Worm (Caenorhabditis elegans) whole organism, L1 larva: ENCODE measurements around the gene F59A7.7.

Source experiments
- C04F5.9 ChIP-seq: sonication (generic microtip); optimal IDR thresholded peaks from 2 replicates; lab custom pipeline; 2016; ENCODE audit warnings: missing genetic modification characterization, missing compliant biosample characterization
- F16B12.6 ChIP-seq: fragments of 150-350 bp; optimal IDR thresholded peaks from 2 replicates; lab custom pipeline; 2014; ENCODE audit warnings: missing biosample characterization, missing genetic modification characterization
- Y116A8C.19 ChIP-seq: sonication (generic microtip); optimal IDR thresholded peaks from 2 replicates; lab custom pipeline; 2016; ENCODE audit warnings: missing compliant biosample characterization, missing genetic modification characterization, borderline replicate concordance
- ceh-82 ChIP-seq, 3 experiments: fragments of 150-350 bp in 1 of 3; sonication (generic microtip) in 2 of 3; optimal IDR thresholded peaks; 2 replicates each; lab custom pipeline; 2014 to 2017; ENCODE audit warnings: missing biosample characterization in 3 of 3, missing genetic modification characterization in 3 of 3
- ceh-88 ChIP-seq: fragments of 200-800 bp; sonication (Bioruptor generic); IDR thresholded peaks from 2 replicates; pipeline ENCODE4 v1.3.6; 2022; ENCODE audit warnings: missing genetic modification characterization, missing compliant biosample characterization
- ceh-90 ChIP-seq: sonication (generic microtip); optimal IDR thresholded peaks from 2 replicates; lab custom pipeline; 2016; ENCODE audit warnings: missing genetic modification characterization, missing compliant biosample characterization
- dpl-1 ChIP-seq, 3 experiments: fragments of 150-350 bp in 2 of 3; sonication (generic microtip) in 1 of 3; optimal IDR thresholded peaks; 2 replicates each; lab custom pipeline; 2014 to 2017; ENCODE audit warnings: missing biosample characterization in 3 of 3, missing genetic modification characterization in 3 of 3, missing genetic modification reagents in 3 of 3
- efl-1 ChIP-seq, 4 experiments: fragments of 150-350 bp; optimal IDR thresholded peaks in 3 of 4; peaks in 1 of 4; 1 replicate in 1 of 4; 2 replicates in 3 of 4; lab custom pipeline; 2014; ENCODE audit warnings: missing biosample characterization in 2 of 4, missing genetic modification characterization in 2 of 4, missing genetic modification reagents in 2 of 4
- egl-13 ChIP-seq: sonication (generic microtip); optimal IDR thresholded peaks from 2 replicates; lab custom pipeline; 2016; ENCODE audit warnings: missing genotype, missing genetic modification reagents, missing genetic modification characterization, missing compliant biosample characterization
- elt-3 ChIP-seq, 6 experiments: fragments of 150-350 bp in 1 of 6; sonication (generic microtip); optimal IDR thresholded peaks; 2 replicates each; lab custom pipeline; 2017 to 2018; ENCODE audit warnings: missing biosample characterization in 6 of 6, missing genetic modification characterization in 6 of 6, inconsistent platforms in 1 of 6
- fkh-10 ChIP-seq: sonication (generic microtip); optimal IDR thresholded peaks from 2 replicates; lab custom pipeline; 2017; ENCODE audit warnings: missing biosample characterization, missing genetic modification reagents, missing genetic modification characterization
- fkh-8 ChIP-seq: sonication (generic microtip); optimal IDR thresholded peaks from 2 replicates; lab custom pipeline; 2016; ENCODE audit warnings: mild to moderate bottlenecking, missing genetic modification characterization, missing compliant biosample characterization
- grh-1 ChIP-seq: fragments of 200-800 bp; sonication (Bioruptor generic); IDR thresholded peaks from 2 replicates; pipeline ENCODE4 v1.3.6; 2022; ENCODE audit warnings: missing genetic modification reagents, missing genetic modification characterization, missing compliant biosample characterization
- hlh-17 ChIP-seq: fragments of 200-800 bp; sonication (Bioruptor generic); optimal IDR thresholded peaks from 2 replicates; lab custom pipeline; 2018; ENCODE audit warnings: missing genetic modification characterization, mild to moderate bottlenecking, missing compliant biosample characterization, moderate library complexity, borderline replicate concordance
- hlh-4 ChIP-seq: sonication (generic microtip); optimal IDR thresholded peaks from 2 replicates; lab custom pipeline; 2016; ENCODE audit warnings: mild to moderate bottlenecking, missing genetic modification characterization, missing compliant biosample characterization
- hpl-2 ChIP-seq: fragments of 150-350 bp; optimal IDR thresholded peaks from 2 replicates; lab custom pipeline; 2014; ENCODE audit warnings: missing biosample characterization, missing genetic modification reagents, missing genetic modification characterization
- lin-13 ChIP-seq: fragments of 150-350 bp; optimal IDR thresholded peaks from 2 replicates; lab custom pipeline; 2014; ENCODE audit warnings: missing biosample characterization, missing genetic modification reagents, missing genetic modification characterization
- lin-15B ChIP-seq: fragments of 150-350 bp; sonication (generic microtip); optimal IDR thresholded peaks from 3 replicates; lab custom pipeline; 2014; ENCODE audit warnings: missing biosample characterization, missing genetic modification characterization
- lin-35 ChIP-seq, 2 experiments: fragments of 150-350 bp; optimal IDR thresholded peaks; 2 replicates each; lab custom pipeline; 2014; ENCODE audit warnings: missing biosample characterization in 2 of 2, missing genetic modification characterization in 2 of 2, missing genetic modification reagents in 2 of 2
- lsy-2 ChIP-seq, 2 experiments: fragments of 150-350 bp; optimal IDR thresholded peaks; 2 replicates each; lab custom pipeline; 2014; ENCODE audit warnings: missing biosample characterization in 2 of 2, missing genetic modification characterization in 2 of 2
- mdl-1 ChIP-seq, 2 experiments: fragments of 150-350 bp; optimal IDR thresholded peaks; 2 replicates each; lab custom pipeline; 2014 to 2017; ENCODE audit warnings: missing biosample characterization in 2 of 2, missing genetic modification characterization in 2 of 2, inconsistent platforms in 1 of 2
- nhr-19 ChIP-seq: fragments of 200-800 bp; sonication (Bioruptor generic); conservative IDR thresholded peaks from 2 replicates; pipeline ENCODE4 v1.3.6; 2022; ENCODE audit warnings: missing genetic modification characterization, missing compliant biosample characterization
- nhr-20 ChIP-seq: sonication (generic microtip); optimal IDR thresholded peaks from 2 replicates; lab custom pipeline; 2016; ENCODE audit warnings: mild to moderate bottlenecking, missing genetic modification characterization, missing compliant biosample characterization
- nhr-47 ChIP-seq: sonication (generic microtip); optimal IDR thresholded peaks from 2 replicates; lab custom pipeline; 2016; ENCODE audit warnings: mild to moderate bottlenecking, missing genetic modification characterization, moderate library complexity, missing compliant biosample characterization
- nhr-71 ChIP-seq: sonication (generic microtip); optimal IDR thresholded peaks from 2 replicates; lab custom pipeline; 2016; ENCODE audit warnings: mild to moderate bottlenecking, missing genetic modification characterization, moderate library complexity, missing compliant biosample characterization
- nhr-77 ChIP-seq: fragments of 150-350 bp; optimal IDR thresholded peaks from 2 replicates; lab custom pipeline; 2014; ENCODE audit warnings: missing biosample characterization, missing genetic modification characterization
- nhr-85 ChIP-seq: sonication (generic microtip); peaks from one replicate; lab custom pipeline; 2016; ENCODE audit warnings: missing genetic modification characterization, inconsistent platforms, missing compliant biosample characterization
- nhr-90 ChIP-seq: sonication (generic microtip); optimal IDR thresholded peaks from 2 replicates; lab custom pipeline; 2016; ENCODE audit warnings: mild to moderate bottlenecking, missing genetic modification characterization, missing compliant biosample characterization; ENCODE audit not compliant: poor library complexity
- pag-3 ChIP-seq: sonication (generic microtip); optimal IDR thresholded peaks from 2 replicates; lab custom pipeline; 2017; ENCODE audit warnings: missing genetic modification characterization, mild to moderate bottlenecking, missing compliant biosample characterization, antibody characterized with exemption, borderline replicate concordance; ENCODE audit not compliant: insufficient read depth
- pax-3 ChIP-seq: fragments of 200-800 bp; sonication (Bioruptor generic); optimal IDR thresholded peaks from 2 replicates; lab custom pipeline; 2018; ENCODE audit warnings: mild to moderate bottlenecking, missing genetic modification characterization, moderate library complexity, missing compliant biosample characterization
- rnt-1 ChIP-seq: sonication (generic microtip); optimal IDR thresholded peaks from 2 replicates; lab custom pipeline; 2016; ENCODE audit warnings: mild to moderate bottlenecking, missing genetic modification characterization, moderate library complexity, missing compliant biosample characterization
- snu-23 ChIP-seq: sonication (generic microtip); optimal IDR thresholded peaks from 2 replicates; lab custom pipeline; 2016; ENCODE audit warnings: missing genetic modification characterization, missing compliant biosample characterization
- swsn-7 ChIP-seq: sonication (generic microtip); optimal IDR thresholded peaks from 2 replicates; lab custom pipeline; 2016; ENCODE audit warnings: missing genetic modification characterization, missing compliant biosample characterization
- tbx-2 ChIP-seq: sonication (generic microtip); optimal IDR thresholded peaks from 2 replicates; lab custom pipeline; 2016; ENCODE audit warnings: missing genetic modification characterization, missing compliant biosample characterization
- unc-62 ChIP-seq: fragments of 150-350 bp; optimal IDR thresholded peaks from 2 replicates; lab custom pipeline; 2014; ENCODE audit warnings: missing biosample characterization, missing genetic modification reagents, missing genetic modification characterization
- unc-86 ChIP-seq: sonication (generic microtip); optimal IDR thresholded peaks from 2 replicates; lab custom pipeline; 2016; ENCODE audit warnings: missing genetic modification characterization, missing compliant biosample characterization
- xbp-1 ChIP-seq: sonication (generic microtip); optimal IDR thresholded peaks from 2 replicates; lab custom pipeline; 2016; ENCODE audit warnings: missing genetic modification characterization, missing compliant biosample characterization
- zag-1 ChIP-seq: fragments of 150-350 bp; optimal IDR thresholded peaks from 2 replicates; lab custom pipeline; 2014; ENCODE audit warnings: missing biosample characterization, missing genetic modification characterization
- ztf-11 ChIP-seq, 2 experiments: sonication (generic microtip); optimal IDR thresholded peaks; 2 replicates each; lab custom pipeline; 2016 to 2017; ENCODE audit warnings: missing genetic modification characterization in 2 of 2, missing biosample characterization in 1 of 2, missing compliant biosample characterization in 1 of 2

F59A7.7 gene

ce11 chrV:2008412-2008811 lies 3.5 kb upstream of the F59A7.7 start:
- TF ChIP-seq fkh-8 (tag; lab: Kevin White, UChicago) (peak; percentile 34), egl-13 (tag; lab: Kevin White, UChicago) (no peak), C04F5.9 (tag; lab: Kevin White, UChicago) (peak; percentile 31), nhr-20 (tag; lab: Kevin White, UChicago) (peak; percentile 56), mdl-1 (tag; optimal IDR thresholded peaks at IDR 0.05; lab: Kevin White, UChicago) (peak in 1 of 2 experiments; percentile 14), nhr-90 (peak; percentile 70), hpl-2 (GFP tag; lab: Kevin White, UChicago) (peak; percentile 75), Y116A8C.19 (no peak), ztf-11 (tag; optimal IDR thresholded peaks at IDR 0.05; lab: Kevin White, UChicago) (no peak), grh-1 (peak; percentile 51), nhr-77 (peak; percentile 33), snu-23 (GFP tag; lab: Kevin White, UChicago) (peak; percentile 54), elt-3 (tag; optimal IDR thresholded peaks at IDR 0.05; lab: Kevin White, UChicago) (peak in 1 of 6 experiments; percentile 16), unc-62 (GFP tag; lab: Kevin White, UChicago) (no peak), lin-15B (tag; lab: Kevin White, UChicago) (peak; percentile 53), nhr-71 (tag; lab: Kevin White, UChicago) (peak; percentile 79), lin-35 (GFP tag; optimal IDR thresholded peaks at IDR 0.05; lab: Kevin White, UChicago) (peak; percentile 19 to 78), rnt-1 (tag; lab: Kevin White, UChicago) (peak; percentile 77), ceh-82 (tag; optimal IDR thresholded peaks at IDR 0.05; lab: Kevin White, UChicago) (peak in 2 of 3 experiments; percentile 8 to 10), fkh-10 (GFP tag; lab: Kevin White, UChicago) (no peak), nhr-19 (GFP tag; lab: Robert Waterston, UW) (peak; percentile 83), nhr-85 (peak; percentile 94), zag-1 (tag; lab: Kevin White, UChicago) (no peak), hlh-4 (tag; lab: Kevin White, UChicago) (no peak), lin-13 (peak; percentile 41), ceh-88 (GFP tag; lab: Robert Waterston, UW) (peak; percentile 59; the same call in 1 of the 2 replicates), F16B12.6 (tag; lab: Kevin White, UChicago) (peak; percentile 76), hlh-17 (GFP tag; lab: Kevin White, UChicago) (no peak), dpl-1 (GFP tag; optimal IDR thresholded peaks at IDR 0.05; lab: Kevin White, UChicago) (peak; percentile 15 to 63 (median 51)), xbp-1 (tag; lab: Kevin White, UChicago) (peak; percentile 13), unc-86 (no peak), nhr-47 (tag; lab: Kevin White, UChicago) (peak; percentile 69), efl-1 (optimal IDR thresholded peaks at IDR 0.05; lab: Kevin White, UChicago) (peak; percentile 83 to 87), efl-1 (GFP tag; optimal IDR thresholded peaks at IDR 0.05 in 1 of 2; lab: Kevin White, UChicago) (peak; percentile 38 to 95), lsy-2 (tag; optimal IDR thresholded peaks at IDR 0.05; lab: Kevin White, UChicago) (peak; percentile 82 to 97), tbx-2 (tag; lab: Kevin White, UChicago) (peak; percentile 34), pag-3 (tag; lab: Kevin White, UChicago) (no peak), pax-3 (tag; lab: Kevin White, UChicago) (no peak), swsn-7 (tag; lab: Kevin White, UChicago) (peak; percentile 20)

ce11 chrV:2013824-2014223 lies 1.9 kb downstream of the F59A7.7 start, which contains the start of gene F59A7.11:
Gene F59A7.11, minus strand, starts transcription at chrV:2013924.
- no peak for TF ChIP-seq ceh-90 (tag; lab: Kevin White, UChicago)
- TF ChIP-seq, all 84 proteins: peak for 0
